Fruit fly (Drosophila melanogaster) whole organism, prepupa: ENCODE results near the gene CG14050.

Source experiments
- Blimp-1 ChIP-seq: fragments of 200-800 bp; sonication (Bioruptor generic); optimal IDR thresholded peaks from 3 replicates; lab custom pipeline; 2017; ENCODE audit warnings: missing biosample characterization, missing genetic modification characterization, mild to moderate bottlenecking, moderate library complexity, missing genetic modification reagents
- CG10631 ChIP-seq: fragments of 200-800 bp; sonication (Bioruptor generic); optimal IDR thresholded peaks from 2 replicates; lab custom pipeline; 2016; ENCODE audit warnings: missing biosample characterization, missing genetic modification characterization
- CG10669 ChIP-seq: fragments of 200-800 bp; sonication (Bioruptor generic); optimal IDR thresholded peaks from 3 replicates; lab custom pipeline; 2018; ENCODE audit warnings: missing biosample characterization, mild to moderate bottlenecking, missing genetic modification characterization, moderate library complexity
- CG11294 ChIP-seq: fragments of 200-800 bp; sonication (Bioruptor generic); IDR thresholded peaks from 2 replicates; pipeline ENCODE4 v1.3.6; 2022; ENCODE audit warnings: missing biosample characterization, missing genetic modification characterization
- CG11762 ChIP-seq: fragments of 200-800 bp; sonication (Bioruptor generic); optimal IDR thresholded peaks from 3 replicates; lab custom pipeline; 2016; ENCODE audit warnings: missing biosample characterization, missing genetic modification characterization; ENCODE audit not compliant: insufficient read depth
- CG15336 ChIP-seq: fragments of 200-800 bp; sonication (Bioruptor generic); IDR thresholded peaks from 2 replicates; pipeline ENCODE4 v1.3.6; 2022; ENCODE audit warnings: missing biosample characterization, missing genetic modification characterization
- CG1621 ChIP-seq: fragments of 200-800 bp; sonication (Bioruptor generic); optimal IDR thresholded peaks from 3 replicates; lab custom pipeline; 2018; ENCODE audit warnings: missing biosample characterization, mild to moderate bottlenecking, missing genetic modification characterization
- CG16779 ChIP-seq: fragments of 200-800 bp; sonication (Bioruptor generic); optimal IDR thresholded peaks from 3 replicates; lab custom pipeline; 2017; ENCODE audit warnings: missing biosample characterization, mild to moderate bottlenecking, missing genetic modification characterization
- CG3032 ChIP-seq: fragments of 200-800 bp; optimal IDR thresholded peaks from 2 replicates; lab custom pipeline; 2019; ENCODE audit warnings: missing biosample characterization, mild to moderate bottlenecking, missing genetic modification characterization, moderate library complexity
- CG31627 ChIP-seq: fragments of 200-800 bp; sonication (Bioruptor generic); optimal IDR thresholded peaks from 3 replicates; lab custom pipeline; 2016; ENCODE audit warnings: missing biosample characterization, missing genetic modification characterization
- CG32006 ChIP-seq: fragments of 200-800 bp; sonication (Bioruptor generic); optimal IDR thresholded peaks from 3 replicates; lab custom pipeline; 2017; ENCODE audit warnings: missing biosample characterization, mild to moderate bottlenecking, missing genetic modification characterization
- CG34406 ChIP-seq: fragments of 200-800 bp; sonication (Bioruptor generic); optimal IDR thresholded peaks from 3 replicates; lab custom pipeline; 2016; ENCODE audit warnings: missing biosample characterization, missing genetic modification characterization
- CG3919 ChIP-seq: fragments of 200-800 bp; sonication (Bioruptor generic); optimal IDR thresholded peaks from 3 replicates; lab custom pipeline; 2016; ENCODE audit warnings: missing biosample characterization, missing genetic modification characterization
- CG4318 ChIP-seq: fragments of 200-800 bp; sonication (Bioruptor generic); optimal IDR thresholded peaks from 3 replicates; lab custom pipeline; 2017; ENCODE audit warnings: missing biosample characterization, mild to moderate bottlenecking, missing genetic modification characterization
- CG6163 ChIP-seq: fragments of 200-800 bp; sonication (Bioruptor generic); IDR thresholded peaks from 3 replicates; pipeline ENCODE4 v1.3.6; 2022; ENCODE audit warnings: missing biosample characterization, missing genetic modification characterization
- CG6276 ChIP-seq: fragments of 200-800 bp; sonication (Bioruptor generic); optimal IDR thresholded peaks from 2 replicates; lab custom pipeline; 2017; ENCODE audit warnings: missing biosample characterization, mild to moderate bottlenecking, missing genetic modification characterization
- CG6808 ChIP-seq: fragments of 200-800 bp; sonication (Bioruptor generic); optimal IDR thresholded peaks from 3 replicates; lab custom pipeline; 2017; ENCODE audit warnings: missing biosample characterization, missing genetic modification characterization, mild to moderate bottlenecking, moderate library complexity, missing genetic modification reagents
- CG7368 ChIP-seq: fragments of 200-800 bp; sonication (Bioruptor generic); optimal IDR thresholded peaks from 3 replicates; lab custom pipeline; 2016; ENCODE audit warnings: missing biosample characterization, missing genetic modification characterization
- CG8119 ChIP-seq: fragments of 200-800 bp; sonication (Bioruptor generic); IDR thresholded peaks from 3 replicates; pipeline ENCODE4 v1.3.6; 2022; ENCODE audit warnings: missing biosample characterization, missing genetic modification characterization
- CG8632 ChIP-seq: fragments of 200-800 bp; sonication (Bioruptor generic); optimal IDR thresholded peaks from 3 replicates; lab custom pipeline; 2016; ENCODE audit warnings: missing biosample characterization, missing genetic modification characterization
- Eip75B ChIP-seq: fragments of 200-800 bp; sonication (Bioruptor generic); optimal IDR thresholded peaks from 3 replicates; lab custom pipeline; 2016; ENCODE audit warnings: missing biosample characterization, missing genetic modification characterization
- Eip78C ChIP-seq: fragments of 200-800 bp; sonication (Bioruptor generic); peaks from one replicate; lab custom pipeline; 2016; ENCODE audit warnings: missing biosample characterization, missing genetic modification characterization
- Ets21C ChIP-seq: fragments of 200-800 bp; sonication (Bioruptor generic); optimal IDR thresholded peaks from 3 replicates; lab custom pipeline; 2016; ENCODE audit warnings: missing biosample characterization, missing genetic modification characterization
- Gug ChIP-seq: fragments of 200-800 bp; sonication (Bioruptor generic); IDR thresholded peaks from 2 replicates; pipeline ENCODE4 v1.3.6; 2022; ENCODE audit warnings: missing biosample characterization, missing genetic modification characterization
- Hr39 ChIP-seq: fragments of 200-800 bp; sonication (Bioruptor generic); optimal IDR thresholded peaks from 2 replicates; lab custom pipeline; 2016; ENCODE audit warnings: missing biosample characterization, missing genetic modification characterization
- Hr4 ChIP-seq: fragments of 200-800 bp; sonication (Bioruptor generic); optimal IDR thresholded peaks from 3 replicates; lab custom pipeline; 2016; ENCODE audit warnings: missing biosample characterization, missing genetic modification characterization
- Met ChIP-seq: fragments of 200-800 bp; sonication (Bioruptor generic); optimal IDR thresholded peaks from 3 replicates; lab custom pipeline; 2016; ENCODE audit warnings: missing biosample characterization, missing genetic modification characterization
- OdsH ChIP-seq: fragments of 200-800 bp; sonication (Bioruptor generic); optimal IDR thresholded peaks from 3 replicates; lab custom pipeline; 2016; ENCODE audit warnings: missing biosample characterization, missing genetic modification characterization
- Smox ChIP-seq: fragments of 200-800 bp; sonication (Bioruptor generic); optimal IDR thresholded peaks from 3 replicates; lab custom pipeline; 2016; ENCODE audit warnings: missing biosample characterization, missing genetic modification characterization
- Sox14 ChIP-seq: fragments of 200-800 bp; sonication (Bioruptor generic); optimal IDR thresholded peaks from 3 replicates; lab custom pipeline; 2016; ENCODE audit warnings: missing biosample characterization, missing genetic modification characterization
- Sox15 ChIP-seq: fragments of 200-800 bp; sonication (Bioruptor generic); optimal IDR thresholded peaks from 3 replicates; lab custom pipeline; 2016; ENCODE audit warnings: missing biosample characterization, missing genetic modification characterization
- achi ChIP-seq: fragments of 200-800 bp; sonication (Bioruptor generic); optimal IDR thresholded peaks from 3 replicates; lab custom pipeline; 2016; ENCODE audit warnings: missing biosample characterization, missing genetic modification characterization
- acj6 ChIP-seq: fragments of 200-800 bp; sonication (Bioruptor generic); optimal IDR thresholded peaks from 3 replicates; lab custom pipeline; 2016; ENCODE audit warnings: missing biosample characterization, missing genetic modification characterization
- dsx ChIP-seq: fragments of 200-800 bp; optimal IDR thresholded peaks from 3 replicates; lab custom pipeline; 2019; ENCODE audit warnings: missing biosample characterization, mild to moderate bottlenecking, missing genetic modification characterization, moderate library complexity; ENCODE audit not compliant: poor library complexity, severe bottlenecking
- eg ChIP-seq: fragments of 200-800 bp; sonication (Bioruptor generic); IDR thresholded peaks from 3 replicates; pipeline ENCODE4 v1.3.6; 2022; ENCODE audit warnings: missing biosample characterization, missing genetic modification characterization
- esn ChIP-seq: fragments of 200-800 bp; sonication (Bioruptor generic); optimal IDR thresholded peaks from 2 replicates; lab custom pipeline; 2016; ENCODE audit warnings: missing biosample characterization, mild to moderate bottlenecking, missing genetic modification characterization, moderate library complexity
- fd59A ChIP-seq: fragments of 200-800 bp; sonication (Bioruptor generic); optimal IDR thresholded peaks from 2 replicates; lab custom pipeline; 2017; ENCODE audit warnings: missing biosample characterization, mild to moderate bottlenecking, missing genetic modification characterization, missing genetic modification reagents
- fd85E ChIP-seq: fragments of 200-800 bp; sonication (Bioruptor generic); optimal IDR thresholded peaks from 3 replicates; lab custom pipeline; 2016; ENCODE audit warnings: missing biosample characterization, missing genetic modification characterization
- lz ChIP-seq: fragments of 200-800 bp; sonication (Bioruptor generic); optimal IDR thresholded peaks from 3 replicates; lab custom pipeline; 2016; ENCODE audit warnings: missing biosample characterization, missing genetic modification characterization
- net ChIP-seq: fragments of 200-800 bp; sonication (Bioruptor generic); optimal IDR thresholded peaks from 3 replicates; lab custom pipeline; 2016; ENCODE audit warnings: missing biosample characterization, missing genetic modification characterization
- pdm3 ChIP-seq: fragments of 200-800 bp; sonication (Bioruptor generic); optimal IDR thresholded peaks from 3 replicates; lab custom pipeline; 2016; ENCODE audit warnings: missing biosample characterization, missing genetic modification characterization
- salr ChIP-seq, 2 experiments: fragments of 200-800 bp; sonication (Bioruptor generic); optimal IDR thresholded peaks; 3 replicates each; lab custom pipeline; 2016 to 2018; ENCODE audit warnings: missing biosample characterization in 2 of 2, missing genetic modification characterization in 2 of 2, mild to moderate bottlenecking in 1 of 2
- spab ChIP-seq: fragments of 200-800 bp; sonication (Bioruptor generic); optimal IDR thresholded peaks from 2 replicates; lab custom pipeline; 2017; ENCODE audit warnings: missing biosample characterization, mild to moderate bottlenecking, missing genetic modification characterization, missing genetic modification reagents
- svp ChIP-seq: fragments of 200-800 bp; sonication (Bioruptor generic); peaks from one replicate; lab custom pipeline; 2016; ENCODE audit warnings: missing biosample characterization, missing genetic modification characterization
- vri ChIP-seq: fragments of 200-800 bp; sonication (Bioruptor generic); optimal IDR thresholded peaks from 3 replicates; lab custom pipeline; 2016; ENCODE audit warnings: missing biosample characterization, mild to moderate bottlenecking, missing genetic modification characterization

The CG14050 gene

dm6 chrX:2301069-2301508 is 24.9 kb downstream of the CG14050 start (continued):
- TF ChIP-seq Sox14 (GFP tag; lab: Kevin White, UChicago), result peak; percentile 9
- TF ChIP-seq CG11762, result peak; percentile 58
- TF ChIP-seq CG7368, result peak; percentile 65
- peak; percentile 69 for TF ChIP-seq CG8632 (GFP tag; lab: Kevin White, UChicago)
- peak; percentile 47; the same call in 1 of the 3 replicates for TF ChIP-seq CG8119 (GFP tag; lab: Robert Waterston, UW)
- peak; percentile 47 for TF ChIP-seq CG6276 (GFP tag; lab: Kevin White, UChicago)
- peak; percentile 68 for TF ChIP-seq CG11294
- TF ChIP-seq Sox15, result peak; percentile 77
- peak; percentile 66 for TF ChIP-seq CG32006 (GFP tag; lab: Kevin White, UChicago)
- TF ChIP-seq Met (GFP tag; lab: Kevin White, UChicago), result peak; percentile 63
- TF ChIP-seq net (GFP tag; lab: Kevin White, UChicago), result peak; percentile 47
- TF ChIP-seq fd85E, result peak; percentile 56
- TF ChIP-seq spab (GFP tag; lab: Kevin White, UChicago), result no peak
- TF ChIP-seq Eip75B (GFP tag; lab: Kevin White, UChicago), result peak; percentile 21
- peak; percentile 67 for TF ChIP-seq CG31627 (GFP tag; lab: Kevin White, UChicago)
- TF ChIP-seq fd59A (GFP tag; lab: Kevin White, UChicago), result peak; percentile 61
- TF ChIP-seq dsx (GFP tag; lab: Kevin White, UChicago), result peak; percentile 36
- peak; percentile 46 for TF ChIP-seq CG4318 (GFP tag; lab: Kevin White, UChicago)
- peak; percentile 73 for TF ChIP-seq OdsH (GFP tag; lab: Kevin White, UChicago)
- peak; percentile 64 for TF ChIP-seq CG10631 (GFP tag; lab: Kevin White, UChicago)
- TF ChIP-seq CG10669, result peak; percentile 65
- TF ChIP-seq CG34406 (GFP tag; lab: Kevin White, UChicago), result peak; percentile 60

DNA sequence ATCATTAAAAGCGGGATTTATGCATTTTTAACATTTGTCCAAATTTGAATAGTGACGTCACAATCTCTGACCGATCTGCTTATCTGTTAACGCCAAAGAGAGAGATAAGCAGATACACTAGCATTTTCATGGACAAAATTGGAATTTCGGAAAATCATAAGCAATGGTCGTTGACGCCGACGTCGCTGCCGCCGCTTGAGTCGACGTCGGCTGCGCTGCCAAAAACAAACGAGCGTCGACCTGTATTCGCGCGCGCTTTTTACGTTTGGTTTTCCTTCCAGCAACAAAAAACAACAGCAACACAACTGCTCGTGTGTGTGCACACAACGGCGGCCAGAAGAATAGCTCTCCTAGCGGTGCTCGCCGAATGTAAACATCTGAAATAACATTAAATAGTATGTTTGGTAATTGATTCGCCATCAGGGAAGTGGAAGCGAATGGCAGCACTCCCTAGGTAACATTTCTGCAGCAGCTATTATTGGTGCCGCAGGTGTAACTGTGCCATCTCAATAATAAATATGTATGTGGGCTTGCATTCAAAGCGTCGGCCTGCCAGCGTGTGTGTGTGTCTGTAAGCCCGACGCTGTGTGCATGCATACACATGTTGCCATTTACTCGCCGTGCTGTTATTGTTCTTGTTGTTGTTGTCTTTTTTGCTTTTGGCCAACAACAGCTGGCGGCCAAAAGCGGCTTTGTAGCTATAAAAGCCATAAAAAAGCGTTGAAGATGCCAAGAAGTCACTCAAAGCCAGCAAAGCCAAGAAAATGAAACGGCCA is 25.5 kb downstream of the CG14050 start:
- TF ChIP-seq CG4318 (GFP tag; lab: Kevin White, UChicago), result peak; percentile 99
- peak; percentile 100 for TF ChIP-seq Eip78C (GFP tag; lab: Kevin White, UChicago)
- peak; percentile 91 to 99 for TF ChIP-seq salr (GFP tag; optimal IDR thresholded peaks at IDR 0.05; lab: Kevin White, UChicago)
- peak; percentile 99 for TF ChIP-seq CG11294
- peak; percentile 99 for TF ChIP-seq Sox15
- peak; percentile 97 for TF ChIP-seq Blimp-1 (GFP tag; lab: Kevin White, UChicago)
- peak; percentile 99 for TF ChIP-seq CG10669
- TF ChIP-seq acj6, result peak; percentile 99
- peak; percentile 99 for TF ChIP-seq CG6276 (GFP tag; lab: Kevin White, UChicago)
- peak; percentile 99 for TF ChIP-seq esn (GFP tag; lab: Kevin White, UChicago)
- peak; percentile 98 for TF ChIP-seq dsx (GFP tag; lab: Kevin White, UChicago)
- TF ChIP-seq CG16779, result peak; percentile 98
- TF ChIP-seq Met (GFP tag; lab: Kevin White, UChicago), result peak; percentile 100
- peak; percentile 98 for TF ChIP-seq Ets21C (GFP tag; lab: Kevin White, UChicago)
- peak; percentile 99 for TF ChIP-seq Hr39 (GFP tag; lab: Kevin White, UChicago)
- TF ChIP-seq CG32006 (GFP tag; lab: Kevin White, UChicago), result peak; percentile 99
- TF ChIP-seq fd59A (GFP tag; lab: Kevin White, UChicago), result peak; percentile 99
- peak; percentile 100 for TF ChIP-seq CG6163
- TF ChIP-seq achi (GFP tag; lab: Kevin White, UChicago), result peak; percentile 98
- TF ChIP-seq CG15336 (GFP tag; lab: Robert Waterston, UW), result peak; percentile 99
- peak; percentile 99 for TF ChIP-seq CG34406 (GFP tag; lab: Kevin White, UChicago)
- TF ChIP-seq Gug (GFP tag; lab: Robert Waterston, UW), result peak; percentile 99
- peak; percentile 99 for TF ChIP-seq vri (GFP tag; lab: Kevin White, UChicago)
- TF ChIP-seq CG6808, result peak; percentile 96
- peak; percentile 99 for TF ChIP-seq pdm3 (GFP tag; lab: Kevin White, UChicago)
- TF ChIP-seq svp (GFP tag; lab: Kevin White, UChicago), result peak; percentile 100
- TF ChIP-seq CG8119 (GFP tag; lab: Robert Waterston, UW), result peak; percentile 100
- TF ChIP-seq CG8632 (GFP tag; lab: Kevin White, UChicago), result peak; percentile 99
- TF ChIP-seq eg (GFP tag; lab: Robert Waterston, UW), result peak; percentile 99
- TF ChIP-seq CG11762, result peak; percentile 97
- peak; percentile 99 for TF ChIP-seq CG10631 (GFP tag; lab: Kevin White, UChicago)
- TF ChIP-seq CG1621, result peak; percentile 99
- TF ChIP-seq fd85E, result peak; percentile 91
- peak; percentile 98 for TF ChIP-seq CG3919 (GFP tag; lab: Kevin White, UChicago)
- TF ChIP-seq lz (GFP tag; lab: Kevin White, UChicago), result peak; percentile 99
- TF ChIP-seq CG3032, result peak; percentile 98
- peak; percentile 99 for TF ChIP-seq Smox
- peak; percentile 99 for TF ChIP-seq OdsH (GFP tag; lab: Kevin White, UChicago)
- TF ChIP-seq Hr4 (GFP tag; lab: Kevin White, UChicago), result peak; percentile 99
